Worm (Caenorhabditis elegans): ENCODE results near the gene unc-86.

The unc-86 gene

DNA sequence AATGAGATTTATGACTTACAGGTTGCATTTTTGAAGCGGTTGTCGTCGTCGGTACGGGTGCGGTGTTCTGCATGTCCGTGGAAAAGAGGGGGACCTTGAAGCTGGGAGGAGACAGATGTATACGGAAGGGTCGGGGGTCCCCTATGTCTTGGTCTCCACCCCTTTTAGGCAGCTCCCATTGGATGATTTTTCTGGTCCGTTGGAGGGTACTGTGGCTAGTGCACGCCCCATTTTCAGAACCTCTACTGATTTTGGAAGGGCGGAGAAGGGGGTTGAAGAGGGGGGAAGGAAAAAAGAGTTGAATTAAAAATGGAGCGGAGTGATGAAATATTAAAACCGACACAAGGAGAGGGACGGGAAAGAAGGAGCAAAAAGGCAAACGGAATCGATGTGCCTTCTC lies at the start of gene unc-86:
unc-86 (minus strand) TSS at position 113 of the 400 bp plus-strand sequence.
- peak; percentile 4 for TF ChIP-seq unc-55 (GFP tag; optimal IDR thresholded peaks at IDR 0.05)
- no peak for TF ChIP-seq nhr-25 (tag; optimal IDR thresholded peaks at IDR 0.05)
- no peak for TF ChIP-seq nhr-129 (tag; optimal IDR thresholded peaks at IDR 0.05)
- TF ChIP-seq mab-5 (tag; optimal IDR thresholded peaks at IDR 0.05): no peak
- TF ChIP-seq ama-1 (optimal IDR thresholded peaks at IDR 0.05): no peak

DNA sequence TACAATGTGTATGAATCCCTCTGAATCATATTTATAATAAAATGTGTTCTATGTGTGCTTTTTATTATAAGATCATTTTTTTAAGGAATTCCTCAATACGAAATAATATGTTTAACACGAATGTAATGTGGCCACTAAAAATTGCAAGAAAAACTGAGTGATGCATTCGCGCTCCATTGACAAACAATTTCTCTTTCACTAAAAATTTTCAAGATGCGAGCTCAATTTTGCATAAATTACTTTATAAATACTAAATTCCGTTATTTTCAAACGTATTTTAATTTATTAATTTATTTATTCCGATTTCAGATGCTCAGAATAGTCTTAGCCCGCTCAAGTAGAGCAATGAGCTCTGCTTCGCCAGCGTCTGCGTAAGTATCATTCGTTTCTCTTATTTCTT lies 49.6 kb upstream of the unc-86 start, which contains the start of gene mrps-9:
mrps-9 (plus strand) TSS at position 310 of the 400 bp plus-strand sequence.
- TF ChIP-seq unc-62 (GFP tag; optimal IDR thresholded peaks at IDR 0.05) (no peak), blmp-1 (tag; optimal IDR thresholded peaks at IDR 0.05; ENCODE audit: insufficient read depth) (peak; percentile 29), nhr-11 (tag; optimal IDR thresholded peaks at IDR 0.05) (no peak), nhr-23 (tag; optimal IDR thresholded peaks at IDR 0.05) (no peak), gmeb-1 (tag; optimal IDR thresholded peaks at IDR 0.05) (no peak), crh-2 (tag; optimal IDR thresholded peaks at IDR 0.05) (peak; percentile 8), alr-1 (tag; optimal IDR thresholded peaks at IDR 0.05) (no peak), unc-55 (GFP tag; optimal IDR thresholded peaks at IDR 0.05) (peak; percentile 53), R02D3.7 (tag; optimal IDR thresholded peaks at IDR 0.05) (no peak), peb-1 (tag; optimal IDR thresholded peaks at IDR 0.05) (no peak), nhr-21 (tag; optimal IDR thresholded peaks at IDR 0.05) (no peak)

DNA sequence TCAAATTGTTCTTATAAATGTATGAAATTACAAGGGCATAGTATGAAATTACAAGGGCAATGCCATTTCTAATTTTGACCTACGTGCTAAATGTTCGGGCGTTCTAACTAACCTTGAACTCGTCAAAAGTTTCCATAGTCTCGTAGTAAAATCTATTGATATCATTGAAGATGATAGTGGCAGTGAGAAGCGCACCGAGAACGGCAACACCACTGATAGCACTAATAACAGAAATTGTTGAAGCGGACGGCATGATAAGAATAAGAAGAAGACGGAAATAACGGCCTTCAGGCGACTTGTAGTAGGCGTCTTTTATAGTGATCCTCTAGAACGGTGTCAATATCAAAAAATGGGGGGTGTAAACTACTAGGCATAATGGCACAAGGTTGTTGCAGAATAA lies 47.2 kb upstream of the unc-86 start, which contains the start of gene col-91:
col-91 (minus strand) TSS at position 288 of the 400 bp plus-strand sequence.
- no peak for TF ChIP-seq elt-1 (tag; optimal IDR thresholded peaks at IDR 0.05)
- TF ChIP-seq nhr-21 (tag; optimal IDR thresholded peaks at IDR 0.05): peak; percentile 1
- no peak for TF ChIP-seq F13H6.1 (tag; optimal IDR thresholded peaks at IDR 0.05)
- no peak for TF ChIP-seq ceh-16 (tag; optimal IDR thresholded peaks at IDR 0.05)
- peak; percentile 16 for TF ChIP-seq nhr-25 (tag; optimal IDR thresholded peaks at IDR 0.05)

DNA sequence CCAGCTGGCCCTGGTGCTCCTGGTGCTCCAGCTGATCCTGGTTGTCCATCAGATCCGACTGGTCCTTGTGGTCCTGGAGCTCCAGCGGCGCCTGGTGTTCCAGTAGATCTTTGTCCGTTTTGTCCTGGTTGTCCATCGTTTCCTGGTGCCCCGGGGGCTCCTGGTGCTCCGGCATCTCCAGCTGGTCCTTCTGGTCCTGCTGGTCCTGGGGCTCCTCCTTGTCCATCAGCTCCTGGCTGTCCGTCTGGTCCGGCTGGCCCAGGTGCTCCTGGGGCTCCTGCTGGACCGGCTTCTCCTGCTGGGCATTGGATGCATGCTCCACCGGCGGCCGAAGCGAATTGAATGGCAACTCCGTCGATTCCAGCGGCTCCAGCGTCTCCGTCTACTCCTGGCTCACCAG lies 46.5 kb upstream of the unc-86 start:
- TF ChIP-seq zag-1 (tag; optimal IDR thresholded peaks at IDR 0.05) (no peak), nhr-11 (tag; optimal IDR thresholded peaks at IDR 0.05) (no peak), ztf-1 (GFP tag; conservative IDR thresholded peaks at IDR 0.05) (no peak), skn-1 (tag; optimal IDR thresholded peaks at IDR 0.05) (no peak), mbf-1 (tag; optimal IDR thresholded peaks at IDR 0.05) (no peak), egl-27 (tag; optimal IDR thresholded peaks at IDR 0.05) (no peak), gmeb-1 (tag; optimal IDR thresholded peaks at IDR 0.05) (no peak), aly-2 (tag; optimal IDR thresholded peaks at IDR 0.05) (no peak), nhr-10 (tag; optimal IDR thresholded peaks at IDR 0.05) (no peak), dmd-4 (tag; optimal IDR thresholded peaks at IDR 0.05) (no peak), ZK546.5 (tag; optimal IDR thresholded peaks at IDR 0.05) (no peak), unc-62 (GFP tag; optimal IDR thresholded peaks at IDR 0.05) (no peak), unc-55 (GFP tag; optimal IDR thresholded peaks at IDR 0.05) (no peak), snpc-4 (tag; optimal IDR thresholded peaks at IDR 0.05) (no peak), unc-39 (tag; optimal IDR thresholded peaks at IDR 0.05) (no peak), fos-1 (tag; optimal IDR thresholded peaks at IDR 0.05) (no peak), ceh-82 (tag; optimal IDR thresholded peaks at IDR 0.05) (no peak), nhr-21 (tag; optimal IDR thresholded peaks at IDR 0.05) (no peak), ama-1 (optimal IDR thresholded peaks at IDR 0.05) (no peak), R02D3.7 (tag; optimal IDR thresholded peaks at IDR 0.05) (no peak)

DNA sequence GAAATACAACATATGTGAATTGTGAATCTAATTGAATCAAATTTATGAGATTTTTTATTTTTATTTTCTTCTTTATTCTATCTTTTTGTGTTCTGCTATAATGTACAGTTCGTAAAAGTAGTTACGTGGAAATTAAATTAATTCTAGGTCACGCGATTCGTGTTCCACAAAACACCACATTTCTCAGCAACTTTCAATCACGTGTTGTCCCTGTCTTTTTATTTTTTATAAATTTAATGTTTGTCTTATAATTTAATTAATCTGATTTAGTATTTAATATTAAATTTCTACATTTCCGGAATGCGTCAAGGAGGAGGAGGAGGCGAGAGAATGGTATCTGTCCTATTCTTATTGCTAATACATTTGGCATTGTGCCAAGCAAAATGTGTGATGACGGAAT lies 41.9 kb upstream of the unc-86 start, which contains the start of gene ncr-2:
ncr-2 (plus strand) TSS at position 301 of the 400 bp plus-strand sequence.
- no peak for TF ChIP-seq ama-1 (optimal IDR thresholded peaks at IDR 0.05)
- no peak for TF ChIP-seq lin-13 (GFP tag; optimal IDR thresholded peaks at IDR 0.05)
- no peak for TF ChIP-seq ceh-16 (tag; optimal IDR thresholded peaks at IDR 0.05)
- TF ChIP-seq mbf-1 (tag; optimal IDR thresholded peaks at IDR 0.05): no peak
- no peak for TF ChIP-seq snpc-4 (tag; optimal IDR thresholded peaks at IDR 0.05)
- TF ChIP-seq nhr-10 (tag; optimal IDR thresholded peaks at IDR 0.05): no peak
- no peak for TF ChIP-seq Y55F3AM.14 (GFP tag; optimal IDR thresholded peaks at IDR 0.05)
- no peak for TF ChIP-seq lin-39 (tag; optimal IDR thresholded peaks at IDR 0.05)
- no peak for TF ChIP-seq blmp-1 (tag; optimal IDR thresholded peaks at IDR 0.05; ENCODE audit: insufficient read depth)
- no peak for TF ChIP-seq sem-4 (tag; optimal IDR thresholded peaks at IDR 0.05)
- TF ChIP-seq aly-2 (tag; optimal IDR thresholded peaks at IDR 0.05): no peak
- TF ChIP-seq F13H6.1 (tag; optimal IDR thresholded peaks at IDR 0.05): no peak

Data from whole organism, L2 larva.